Fruit fly (Drosophila melanogaster): ENCODE data around the gene Cyp4ac1.

DNA sequence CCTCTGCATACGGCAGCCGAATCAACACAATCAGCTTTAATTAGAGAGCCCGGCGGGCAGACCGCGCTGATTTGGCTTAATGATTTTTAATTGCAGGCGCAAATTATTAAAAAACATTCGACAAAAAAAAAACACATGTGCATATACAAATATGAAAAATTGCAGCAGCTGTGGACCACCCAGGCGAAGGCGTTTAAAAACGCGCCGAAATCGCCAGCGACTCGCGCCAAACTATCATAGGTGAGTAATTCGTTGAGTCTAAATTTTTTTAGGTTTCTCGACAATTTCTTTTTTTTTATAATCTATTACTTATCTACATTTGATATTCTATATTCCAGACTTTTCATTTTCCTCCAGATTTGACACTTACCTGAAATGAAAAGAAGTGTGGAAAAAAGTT, 34.6 kb upstream of the Cyp4ac1 start:
- no peak for TF ChIP-seq lola (GFP tag; optimal IDR thresholded peaks at IDR 0.05)
- TF ChIP-seq usp (GFP tag; optimal IDR thresholded peaks at IDR 0.05): no peak
- TF ChIP-seq pan (optimal IDR thresholded peaks at IDR 0.05): no peak
- TF ChIP-seq psq (GFP tag; optimal IDR thresholded peaks at IDR 0.05): no peak
- no peak for TF ChIP-seq ey (GFP tag; optimal IDR thresholded peaks at IDR 0.05)
- TF ChIP-seq jim (GFP tag; optimal IDR thresholded peaks at IDR 0.05): no peak
- no peak for TF ChIP-seq tai (GFP tag; optimal IDR thresholded peaks at IDR 0.05)
- TF ChIP-seq sage (GFP tag; optimal IDR thresholded peaks at IDR 0.05): no peak
- TF ChIP-seq HLH106 (tag; optimal IDR thresholded peaks at IDR 0.05): no peak
